Worm (Caenorhabditis elegans) whole organism, L3 larva: ENCODE measurements around the gene pwp-1.
A peak's percentile ranks its signal among the peaks of the same experiment; 100 is the strongest.

Experiments used
- ZK546.5 ChIP-seq: sonication (generic microtip); optimal IDR thresholded peaks from 2 replicates; lab custom pipeline; 2017; ENCODE audit warnings: missing biosample characterization, missing genetic modification characterization
- aly-2 ChIP-seq: fragments of 150-350 bp; optimal IDR thresholded peaks from 2 replicates; lab custom pipeline; 2014; ENCODE audit warnings: missing biosample characterization, missing genetic modification characterization
- ceh-16 ChIP-seq: sonication (generic microtip); optimal IDR thresholded peaks from 2 replicates; lab custom pipeline; 2017; ENCODE audit warnings: missing biosample characterization, missing genetic modification characterization
- ceh-28 ChIP-seq: fragments of 150-350 bp; optimal IDR thresholded peaks from 2 replicates; lab custom pipeline; 2014; ENCODE audit warnings: missing biosample characterization, missing genetic modification reagents, missing genetic modification characterization
- ceh-9 ChIP-seq: sonication (generic microtip); optimal IDR thresholded peaks from 2 replicates; lab custom pipeline; 2018; ENCODE audit warnings: missing biosample characterization, missing genetic modification characterization
- egl-27 ChIP-seq: sonication (generic microtip); optimal IDR thresholded peaks from 4 replicates; lab custom pipeline; 2017; ENCODE audit warnings: missing biosample characterization, missing genetic modification reagents, missing genetic modification characterization
- egl-5 ChIP-seq: fragments of 150-350 bp; optimal IDR thresholded peaks from 2 replicates; lab custom pipeline; 2017; ENCODE audit warnings: missing biosample characterization, missing genetic modification reagents, missing genetic modification characterization, inconsistent platforms
- elt-1 ChIP-seq: fragments of 150-350 bp; optimal IDR thresholded peaks from 2 replicates; lab custom pipeline; 2014; ENCODE audit warnings: missing biosample characterization, missing genetic modification characterization
- elt-2 ChIP-seq: sonication (generic microtip); optimal IDR thresholded peaks from 2 replicates; lab custom pipeline; 2016; ENCODE audit warnings: missing genetic modification reagents, mild to moderate bottlenecking, missing genetic modification characterization, missing compliant biosample characterization
- fkh-10 ChIP-seq: sonication (generic microtip); optimal IDR thresholded peaks from 2 replicates; lab custom pipeline; 2017; ENCODE audit warnings: missing biosample characterization, missing genetic modification reagents, missing genetic modification characterization
- fkh-2 ChIP-seq: fragments of 150-350 bp; optimal IDR thresholded peaks from 2 replicates; lab custom pipeline; 2014; ENCODE audit warnings: missing biosample characterization, missing genetic modification reagents, missing genetic modification characterization
- fos-1 ChIP-seq: fragments of 150-350 bp; optimal IDR thresholded peaks from 2 replicates; lab custom pipeline; 2014; ENCODE audit warnings: missing biosample characterization, missing genetic modification characterization
- hmg-11 ChIP-seq: sonication (generic microtip); optimal IDR thresholded peaks from 2 replicates; lab custom pipeline; 2016; ENCODE audit warnings: missing genetic modification characterization, missing compliant biosample characterization
- jun-1 ChIP-seq: fragments of 150-350 bp; optimal IDR thresholded peaks from 2 replicates; lab custom pipeline; 2014; ENCODE audit warnings: missing biosample characterization, missing genetic modification reagents, missing genetic modification characterization
- lin-15B ChIP-seq: fragments of 150-350 bp; optimal IDR thresholded peaks from 2 replicates; lab custom pipeline; 2014; ENCODE audit warnings: missing biosample characterization, missing genetic modification characterization
- lin-39 ChIP-seq: fragments of 150-350 bp; optimal IDR thresholded peaks from 2 replicates; lab custom pipeline; 2018; ENCODE audit warnings: missing biosample characterization, missing genetic modification reagents, missing genetic modification characterization
- mdl-1 ChIP-seq: fragments of 150-350 bp; optimal IDR thresholded peaks from 2 replicates; lab custom pipeline; 2014; ENCODE audit warnings: missing biosample characterization, missing genetic modification characterization
- mml-1 ChIP-seq: fragments of 150-350 bp; sonication (generic microtip); optimal IDR thresholded peaks from 3 replicates; lab custom pipeline; 2014; ENCODE audit warnings: missing biosample characterization, missing genetic modification characterization
- nfya-1 ChIP-seq: sonication (generic microtip); optimal IDR thresholded peaks from 2 replicates; lab custom pipeline; 2017; ENCODE audit warnings: missing genetic modification characterization, mild to moderate bottlenecking, missing compliant biosample characterization, antibody characterized with exemption, moderate library complexity; ENCODE audit not compliant: insufficient read depth
- nhr-11 ChIP-seq: fragments of 150-350 bp; optimal IDR thresholded peaks from 2 replicates; lab custom pipeline; 2014; ENCODE audit warnings: missing biosample characterization, missing genetic modification characterization
- nhr-12 ChIP-seq: fragments of 150-350 bp; optimal IDR thresholded peaks from 2 replicates; lab custom pipeline; 2014; ENCODE audit warnings: missing biosample characterization, missing genetic modification characterization
- nhr-237 ChIP-seq: fragments of 150-350 bp; optimal IDR thresholded peaks from 2 replicates; lab custom pipeline; 2014; ENCODE audit warnings: missing biosample characterization, missing genetic modification characterization
- nhr-25 ChIP-seq: sonication (generic microtip); optimal IDR thresholded peaks from 2 replicates; lab custom pipeline; 2017; ENCODE audit warnings: missing biosample characterization, missing genetic modification characterization
- nhr-43 ChIP-seq: sonication (generic microtip); optimal IDR thresholded peaks from 2 replicates; lab custom pipeline; 2016; ENCODE audit warnings: mild to moderate bottlenecking, missing genetic modification characterization, missing compliant biosample characterization; ENCODE audit not compliant: poor library complexity, severe bottlenecking
- nhr-67 ChIP-seq: fragments of 150-350 bp; optimal IDR thresholded peaks from 2 replicates; lab custom pipeline; 2014; ENCODE audit warnings: missing biosample characterization, missing genetic modification characterization
- nhr-77 ChIP-seq: fragments of 150-350 bp; optimal IDR thresholded peaks from 2 replicates; lab custom pipeline; 2014; ENCODE audit warnings: missing biosample characterization, missing genetic modification characterization
- pha-4 ChIP-seq: fragments of 150-350 bp; optimal IDR thresholded peaks from 2 replicates; lab custom pipeline; 2014; ENCODE audit warnings: missing biosample characterization, missing genetic modification reagents, missing genetic modification characterization
- pqm-1 ChIP-seq: fragments of 150-350 bp; optimal IDR thresholded peaks from 2 replicates; lab custom pipeline; 2017; ENCODE audit warnings: missing biosample characterization, missing genetic modification characterization, inconsistent platforms
- sea-2 ChIP-seq: fragments of 150-350 bp; sonication (generic microtip); optimal IDR thresholded peaks from 4 replicates; lab custom pipeline; 2014; ENCODE audit warnings: missing biosample characterization, missing genetic modification reagents, missing genetic modification characterization
- snpc-4 ChIP-seq: fragments of 150-350 bp; optimal IDR thresholded peaks from 2 replicates; lab custom pipeline; 2014; ENCODE audit warnings: missing biosample characterization, missing genetic modification characterization
- tbx-2 ChIP-seq: sonication (generic microtip); optimal IDR thresholded peaks from 2 replicates; lab custom pipeline; 2016; ENCODE audit warnings: mild to moderate bottlenecking, missing genetic modification characterization, missing compliant biosample characterization
- zag-1 ChIP-seq: fragments of 150-350 bp; optimal IDR thresholded peaks from 2 replicates; lab custom pipeline; 2014; ENCODE audit warnings: missing biosample characterization, missing genetic modification characterization
- ztf-4 ChIP-seq: fragments of 150-350 bp; optimal IDR thresholded peaks from 2 replicates; lab custom pipeline; 2014; ENCODE audit warnings: missing biosample characterization, missing genetic modification characterization

Gene pwp-1

DNA sequence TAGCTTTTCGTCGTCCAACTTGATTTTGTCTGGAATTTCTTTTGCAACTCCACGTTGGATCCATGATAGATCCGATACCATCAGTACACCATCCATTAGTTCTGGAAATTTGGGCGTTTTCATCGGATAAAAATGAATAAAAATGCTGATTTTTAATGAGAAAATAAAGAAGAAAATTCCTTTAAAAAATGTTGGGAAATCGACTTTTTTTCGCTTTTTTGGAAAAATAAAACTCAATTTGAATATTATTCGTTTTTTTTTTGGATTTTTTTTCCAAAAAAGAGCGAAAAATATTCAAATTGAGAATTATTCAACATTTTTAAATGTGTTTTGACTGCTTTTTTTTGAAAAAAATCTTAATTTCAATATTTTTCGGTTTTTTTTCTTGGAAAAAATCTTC is at the start of gene pwp-1:
Gene pwp-1 (minus strand): TSS at position 101 of the 400 bp plus-strand sequence.
- no peak for TF ChIP-seq ceh-16 (tag; lab: Kevin White, UChicago)
- TF ChIP-seq nhr-12 (tag; lab: Kevin White, UChicago): no peak
- TF ChIP-seq egl-5 (tag; lab: Kevin White, UChicago): no peak
- TF ChIP-seq nhr-11 (tag; lab: Kevin White, UChicago): no peak
- no peak for TF ChIP-seq egl-27 (tag; lab: Kevin White, UChicago)
- no peak for TF ChIP-seq fos-1 (tag; lab: Kevin White, UChicago)
- TF ChIP-seq lin-39: no peak
- TF ChIP-seq nhr-237 (tag; lab: Kevin White, UChicago): no peak
- no peak for TF ChIP-seq nhr-77 (tag; lab: Kevin White, UChicago)
- no peak for TF ChIP-seq mdl-1 (tag; lab: Kevin White, UChicago)
- TF ChIP-seq ceh-28 (tag; lab: Kevin White, UChicago): no peak
- no peak for TF ChIP-seq zag-1
- TF ChIP-seq fkh-2: no peak
- no peak for TF ChIP-seq mml-1 (tag; lab: Kevin White, UChicago)
- no peak for TF ChIP-seq ceh-9 (tag; lab: Kevin White, UChicago)
- no peak for TF ChIP-seq nhr-67
- TF ChIP-seq fkh-10: no peak
- TF ChIP-seq ztf-4 (tag; lab: Kevin White, UChicago): no peak
- no peak for TF ChIP-seq pqm-1 (tag; lab: Kevin White, UChicago)
- TF ChIP-seq elt-2 (tag; lab: Kevin White, UChicago): no peak

DNA sequence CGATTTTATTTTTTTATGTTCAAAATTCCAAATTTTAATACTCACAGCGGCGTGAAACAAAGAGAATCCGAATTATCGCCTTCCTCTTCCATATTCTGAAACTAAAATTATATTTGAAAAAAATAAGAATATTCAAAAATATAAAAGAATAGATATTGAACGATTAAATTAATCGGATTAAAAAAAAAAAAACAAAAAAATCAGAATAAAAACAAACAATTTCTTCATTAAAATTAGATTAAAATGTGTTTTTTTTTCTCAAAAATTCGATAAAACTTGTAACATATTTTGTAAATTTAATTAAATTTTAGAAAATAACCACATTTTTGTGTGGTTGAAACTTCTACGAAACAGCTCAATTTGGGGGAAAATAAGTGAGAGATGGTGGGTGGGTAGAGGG is 46.4 kb upstream of the pwp-1 start, which contains the start of gene cpsf-3:
Gene cpsf-3 (minus strand): TSS at position 101 of the 400 bp plus-strand sequence.
- TF ChIP-seq nhr-77 (tag; lab: Kevin White, UChicago) (no peak), egl-27 (tag; lab: Kevin White, UChicago) (no peak), elt-1 (tag; lab: Kevin White, UChicago) (no peak), ceh-28 (tag; lab: Kevin White, UChicago) (no peak), tbx-2 (no peak), fkh-10 (no peak), ZK546.5 (tag; lab: Kevin White, UChicago) (no peak), mml-1 (tag; lab: Kevin White, UChicago) (no peak), ceh-16 (tag; lab: Kevin White, UChicago) (no peak), lin-39 (no peak), elt-2 (tag; lab: Kevin White, UChicago) (no peak)

DNA sequence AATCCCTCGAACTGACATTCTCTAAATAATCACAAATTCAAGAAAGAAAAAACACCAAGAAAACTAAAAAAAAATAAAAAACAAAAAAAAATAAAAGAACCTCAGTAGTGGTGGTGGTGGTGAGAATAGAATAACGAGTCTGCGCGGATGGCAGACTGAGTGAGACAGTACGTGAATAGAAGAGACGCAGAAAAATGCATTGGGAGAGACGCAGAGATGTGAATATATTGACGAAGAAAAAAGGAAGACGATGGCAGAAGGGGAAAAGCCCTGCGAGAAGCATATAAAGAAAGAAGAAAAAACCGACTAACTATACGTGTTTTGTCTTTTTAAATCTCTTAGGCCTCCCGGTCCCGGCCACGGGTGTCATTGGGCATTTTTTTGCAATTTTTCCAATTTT is 36.1 kb upstream of the pwp-1 start, which contains the start of gene unc-26:
Gene unc-26 (minus strand): TSS at position 23 of the 400 bp plus-strand sequence.
- TF ChIP-seq nhr-67: no peak
- TF ChIP-seq tbx-2: no peak
- no peak for TF ChIP-seq sea-2
- no peak for TF ChIP-seq fkh-10
- TF ChIP-seq aly-2 (tag; lab: Kevin White, UChicago): no peak
- TF ChIP-seq fos-1 (tag; lab: Kevin White, UChicago): no peak
- TF ChIP-seq snpc-4 (tag; lab: Kevin White, UChicago): no peak
- TF ChIP-seq nfya-1 (tag; lab: Kevin White, UChicago): peak; percentile 80
- no peak for TF ChIP-seq ceh-9 (tag; lab: Kevin White, UChicago)
- TF ChIP-seq ZK546.5 (tag; lab: Kevin White, UChicago): no peak
- no peak for TF ChIP-seq ceh-28 (tag; lab: Kevin White, UChicago)
- TF ChIP-seq lin-39: peak; percentile 22
- peak; percentile 71 for TF ChIP-seq egl-5 (tag; lab: Kevin White, UChicago)
- TF ChIP-seq pha-4: no peak
- TF ChIP-seq nhr-43 (tag; lab: Kevin White, UChicago): no peak
- TF ChIP-seq lin-15B (tag; lab: Kevin White, UChicago): peak; percentile 17
- no peak for TF ChIP-seq mdl-1 (tag; lab: Kevin White, UChicago)
- TF ChIP-seq jun-1 (tag; lab: Kevin White, UChicago): no peak
- no peak for TF ChIP-seq nhr-11 (tag; lab: Kevin White, UChicago)
- TF ChIP-seq nhr-25 (tag; lab: Kevin White, UChicago): no peak
- peak; percentile 86 for TF ChIP-seq hmg-11 (tag; lab: Kevin White, UChicago)
- TF ChIP-seq elt-1 (tag; lab: Kevin White, UChicago): no peak

DNA sequence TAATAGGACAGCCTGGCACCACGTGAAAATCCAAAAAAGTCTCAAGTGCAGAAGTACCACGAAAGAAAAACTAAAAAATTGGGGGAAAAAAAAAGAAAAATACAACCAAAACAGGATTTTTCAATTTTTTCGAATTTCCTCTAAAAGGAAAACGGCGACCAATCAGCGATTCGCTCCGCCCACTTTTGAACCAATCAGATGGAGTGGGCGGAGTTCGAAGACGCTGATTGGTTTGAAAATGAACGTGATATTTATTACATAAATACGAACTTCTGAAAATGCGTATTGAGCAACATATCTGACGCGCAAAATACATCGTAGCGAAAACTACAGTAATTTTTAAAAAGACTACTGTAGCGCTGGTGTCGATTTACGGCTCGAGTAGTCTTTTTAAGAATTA is 32.0 kb upstream of the pwp-1 start:
- peak; percentile 57 for TF ChIP-seq nfya-1 (tag; lab: Kevin White, UChicago)
- no peak for TF ChIP-seq nhr-43 (tag; lab: Kevin White, UChicago)
